Worm (Caenorhabditis elegans): ENCODE measurements around the gene twk-32.
A peak's percentile ranks its signal among the peaks of the same experiment; 100 is the strongest.

twk-32 gene

ce11 chrV:13808462-13808867 lies 12.0 kb downstream of the twk-32 start:
- no peak for TF ChIP-seq ets-7 (tag; optimal IDR thresholded peaks at IDR 0.05)
- TF ChIP-seq tbx-37 (GFP tag; conservative IDR thresholded peaks at IDR 0.05): no peak
- TF ChIP-seq hnd-1 (tag; optimal IDR thresholded peaks at IDR 0.05): no peak
- peak; percentile 63 for TF ChIP-seq aly-1 (tag; optimal IDR thresholded peaks at IDR 0.05)
- peak; percentile 88 for TF ChIP-seq hmg-4 (GFP tag; optimal IDR thresholded peaks at IDR 0.05)
- peak; percentile 44 for TF ChIP-seq F13C5.2 (tag; optimal IDR thresholded peaks at IDR 0.05)
- TF ChIP-seq B0310.2 (tag; optimal IDR thresholded peaks at IDR 0.05): no peak
- no peak for TF ChIP-seq sea-1 (GFP tag; conservative IDR thresholded peaks at IDR 0.05)
- no peak for TF ChIP-seq flt-1 (GFP tag; IDR thresholded peaks at IDR 0.05)

ce11 chrV:13812330-13812729 lies 15.9 kb downstream of the twk-32 start:
- no peak for TF ChIP-seq hnd-1 (tag; optimal IDR thresholded peaks at IDR 0.05)
- no peak for TF ChIP-seq hmg-4 (GFP tag; optimal IDR thresholded peaks at IDR 0.05)
- TF ChIP-seq ama-1 (optimal IDR thresholded peaks at IDR 0.05): no peak
- TF ChIP-seq ceh-36 (tag; optimal IDR thresholded peaks at IDR 0.05): no peak
- no peak for TF ChIP-seq sea-1 (GFP tag; conservative IDR thresholded peaks at IDR 0.05)
- no peak for TF ChIP-seq aly-1 (tag; optimal IDR thresholded peaks at IDR 0.05)
- TF ChIP-seq tra-4 (tag; optimal IDR thresholded peaks at IDR 0.05): no peak
- no peak for TF ChIP-seq B0310.2 (tag; optimal IDR thresholded peaks at IDR 0.05)
- no peak for TF ChIP-seq tbx-37 (GFP tag; conservative IDR thresholded peaks at IDR 0.05)
- TF ChIP-seq F13C5.2 (tag; optimal IDR thresholded peaks at IDR 0.05): no peak
- TF ChIP-seq flt-1 (GFP tag; IDR thresholded peaks at IDR 0.05): no peak
- no peak for TF ChIP-seq ceh-13 (GFP tag; optimal IDR thresholded peaks at IDR 0.05)
- no peak for TF ChIP-seq ets-7 (tag; optimal IDR thresholded peaks at IDR 0.05)
- no peak for TF ChIP-seq pes-1 (GFP tag; IDR thresholded peaks at IDR 0.05)
- no peak for TF ChIP-seq scrt-1 (GFP tag; IDR thresholded peaks at IDR 0.05)
- no peak for TF ChIP-seq tbx-11 (GFP tag; IDR thresholded peaks at IDR 0.05)

- TF ChIP-seq hnd-1 (tag; optimal IDR thresholded peaks at IDR 0.05) (no peak), ets-7 (tag; optimal IDR thresholded peaks at IDR 0.05) (no peak), F13C5.2 (tag; optimal IDR thresholded peaks at IDR 0.05) (no peak), ceh-13 (GFP tag; optimal IDR thresholded peaks at IDR 0.05) (no peak), ama-1 (optimal IDR thresholded peaks at IDR 0.05) (no peak), tra-4 (tag; optimal IDR thresholded peaks at IDR 0.05) (no peak)
These were observed 16.5 kb downstream of the twk-32 start, which contains the start of gene ceh-24 for ce11 chrV:13812931-13813330. TSS of gene ceh-24 (plus strand) at chrV:13813231.

- TF ChIP-seq hmg-4 (GFP tag; optimal IDR thresholded peaks at IDR 0.05) (no peak), ama-1 (optimal IDR thresholded peaks at IDR 0.05) (no peak), B0310.2 (tag; optimal IDR thresholded peaks at IDR 0.05) (no peak), flt-1 (GFP tag; IDR thresholded peaks at IDR 0.05) (no peak)
These were observed 20.4 kb downstream of the twk-32 start, which contains the start of gene F55B12.2 for ce11 chrV:13816877-13817276. TSS of gene F55B12.2 (minus strand) at chrV:13816977.

ce11 chrV:13818824-13819408 lies 22.5 kb downstream of the twk-32 start, which contains the start of gene sel-10:
TSS of gene sel-10 (plus strand) at chrV:13819361.
- TF ChIP-seq sea-1 (GFP tag; conservative IDR thresholded peaks at IDR 0.05): no peak
- no peak for TF ChIP-seq B0310.2 (tag; optimal IDR thresholded peaks at IDR 0.05)
- peak; percentile 30 for TF ChIP-seq F13C5.2 (tag; optimal IDR thresholded peaks at IDR 0.05)
- TF ChIP-seq hmbx-1 (tag; optimal IDR thresholded peaks at IDR 0.05): no peak
- no peak for TF ChIP-seq ama-1 (optimal IDR thresholded peaks at IDR 0.05)
- TF ChIP-seq ceh-13 (GFP tag; optimal IDR thresholded peaks at IDR 0.05): no peak
- no peak for TF ChIP-seq ets-7 (tag; optimal IDR thresholded peaks at IDR 0.05)
- no peak for TF ChIP-seq hmg-4 (GFP tag; optimal IDR thresholded peaks at IDR 0.05)

- TF ChIP-seq flt-1 (GFP tag; IDR thresholded peaks at IDR 0.05) (no peak), ceh-13 (GFP tag; optimal IDR thresholded peaks at IDR 0.05) (no peak), ceh-36 (tag; optimal IDR thresholded peaks at IDR 0.05) (no peak), F13C5.2 (tag; optimal IDR thresholded peaks at IDR 0.05) (no peak), tbx-37 (GFP tag; conservative IDR thresholded peaks at IDR 0.05) (no peak), hmg-4 (GFP tag; optimal IDR thresholded peaks at IDR 0.05) (no peak), sea-1 (GFP tag; conservative IDR thresholded peaks at IDR 0.05) (no peak), ama-1 (optimal IDR thresholded peaks at IDR 0.05) (no peak), aly-1 (tag; optimal IDR thresholded peaks at IDR 0.05) (no peak), scrt-1 (GFP tag; IDR thresholded peaks at IDR 0.05) (no peak), hmbx-1 (tag; optimal IDR thresholded peaks at IDR 0.05) (no peak), B0310.2 (tag; optimal IDR thresholded peaks at IDR 0.05) (no peak), pes-1 (GFP tag; IDR thresholded peaks at IDR 0.05) (no peak), ets-7 (tag; optimal IDR thresholded peaks at IDR 0.05) (no peak), tbx-11 (GFP tag; IDR thresholded peaks at IDR 0.05) (no peak)
These were observed 26.3 kb downstream of the twk-32 start, which contains the start of gene hpo-31 for ce11 chrV:13822752-13823151. TSS of gene hpo-31 (plus strand) at chrV:13823052.

- TF ChIP-seq scrt-1 (GFP tag; IDR thresholded peaks at IDR 0.05) (no peak), flt-1 (GFP tag; IDR thresholded peaks at IDR 0.05) (no peak), F13C5.2 (tag; optimal IDR thresholded peaks at IDR 0.05) (no peak), sea-1 (GFP tag; conservative IDR thresholded peaks at IDR 0.05) (no peak), hmbx-1 (tag; optimal IDR thresholded peaks at IDR 0.05) (no peak), ceh-36 (tag; optimal IDR thresholded peaks at IDR 0.05) (no peak), hnd-1 (tag; optimal IDR thresholded peaks at IDR 0.05) (no peak), tbx-37 (GFP tag; conservative IDR thresholded peaks at IDR 0.05) (no peak), pes-1 (GFP tag; IDR thresholded peaks at IDR 0.05) (no peak), ama-1 (optimal IDR thresholded peaks at IDR 0.05) (no peak), hmg-4 (GFP tag; optimal IDR thresholded peaks at IDR 0.05) (no peak)
These were observed 31.5 kb downstream of the twk-32 start, which contains the start of gene nrf-5 for ce11 chrV:13827920-13828319. TSS of gene nrf-5 (plus strand) at chrV:13828267.

- TF ChIP-seq tbx-37 (GFP tag; conservative IDR thresholded peaks at IDR 0.05): no peak
- TF ChIP-seq flt-1 (GFP tag; IDR thresholded peaks at IDR 0.05): no peak
- TF ChIP-seq tbx-11 (GFP tag; IDR thresholded peaks at IDR 0.05): no peak
- TF ChIP-seq aly-1 (tag; optimal IDR thresholded peaks at IDR 0.05): no peak
- TF ChIP-seq hnd-1 (tag; optimal IDR thresholded peaks at IDR 0.05): no peak
- TF ChIP-seq sea-1 (GFP tag; conservative IDR thresholded peaks at IDR 0.05): no peak
- no peak for TF ChIP-seq scrt-1 (GFP tag; IDR thresholded peaks at IDR 0.05)
- TF ChIP-seq hmbx-1 (tag; optimal IDR thresholded peaks at IDR 0.05): no peak
- TF ChIP-seq B0310.2 (tag; optimal IDR thresholded peaks at IDR 0.05): no peak
- TF ChIP-seq ceh-13 (GFP tag; optimal IDR thresholded peaks at IDR 0.05): no peak
- TF ChIP-seq ceh-36 (tag; optimal IDR thresholded peaks at IDR 0.05): no peak
- no peak for TF ChIP-seq hmg-4 (GFP tag; optimal IDR thresholded peaks at IDR 0.05)
- TF ChIP-seq ets-7 (tag; optimal IDR thresholded peaks at IDR 0.05): no peak
These were observed 34.4 kb downstream of the twk-32 start, which contains the start of gene str-165 for ce11 chrV:13830813-13831212. TSS of gene str-165 (plus strand) at chrV:13831113.
